Worm (Caenorhabditis elegans) whole organism, midembryonic: Measurements from ENCODE around the gene cest-19.

Source experiments
- T22C8.4 ChIP-seq: fragments of 200-800 bp; sonication (Bioruptor generic); IDR thresholded peaks from 2 replicates; pipeline ENCODE4 v1.3.6; 2022; ENCODE audit warnings: missing genetic modification characterization, missing compliant biosample characterization
- cog-1 ChIP-seq: sonication (generic microtip); optimal IDR thresholded peaks from 2 replicates; lab custom pipeline; 2016; ENCODE audit warnings: missing genetic modification characterization, missing compliant biosample characterization
- flt-1 ChIP-seq: fragments of 200-800 bp; sonication (Bioruptor generic); IDR thresholded peaks from 2 replicates; pipeline ENCODE4 v1.3.6; 2022; ENCODE audit warnings: missing genetic modification characterization, missing compliant biosample characterization
- klf-2 ChIP-seq: fragments of 200-800 bp; sonication (Bioruptor generic); conservative IDR thresholded peaks from 2 replicates; pipeline ENCODE4 v1.3.6; 2022; ENCODE audit warnings: missing genetic modification reagents, missing genetic modification characterization, missing compliant biosample characterization
- med-1 ChIP-seq: sonication (generic microtip); optimal IDR thresholded peaks from 2 replicates; lab custom pipeline; 2017; ENCODE audit warnings: missing genetic modification characterization, mild to moderate bottlenecking, missing compliant biosample characterization, antibody characterized with exemption, missing genetic modification reagents; ENCODE audit not compliant: insufficient read depth
- ref-1 ChIP-seq: fragments of 200-800 bp; sonication (Bioruptor generic); conservative IDR thresholded peaks from 2 replicates; pipeline ENCODE4 v1.3.6; 2022; ENCODE audit warnings: missing genetic modification reagents, missing genetic modification characterization, missing compliant biosample characterization
- tab-1 ChIP-seq: fragments of 200-800 bp; sonication (Bioruptor generic); IDR thresholded peaks from 2 replicates; pipeline ENCODE4 v1.3.6; 2022; ENCODE audit warnings: missing genetic modification characterization, missing compliant biosample characterization
- ztf-23 ChIP-seq: fragments of 200-800 bp; sonication (Bioruptor generic); IDR thresholded peaks from 2 replicates; pipeline ENCODE4 v1.3.6; 2022; ENCODE audit warnings: missing genetic modification reagents, missing genetic modification characterization, missing compliant biosample characterization
- ztf-29 ChIP-seq: fragments of 200-800 bp; sonication (Bioruptor generic); IDR thresholded peaks from 2 replicates; pipeline ENCODE4 v1.3.6; 2022; ENCODE audit warnings: missing genetic modification reagents, missing genetic modification characterization, missing compliant biosample characterization

cest-19 gene

ce11 chrX:7035937-7036336 lies at the start of gene cest-19:
cest-19 (minus strand) TSS chrX:7036037.
- TF ChIP-seq klf-2 (GFP tag; lab: Robert Waterston, UW) (no peak), ztf-29 (GFP tag; lab: Robert Waterston, UW) (no peak), flt-1 (GFP tag; lab: Robert Waterston, UW) (no peak), ref-1 (GFP tag; lab: Robert Waterston, UW) (no peak), med-1 (no peak), cog-1 (tag; lab: Kevin White, UChicago) (no peak), tab-1 (GFP tag; lab: Robert Waterston, UW) (no peak), ztf-23 (GFP tag; lab: Robert Waterston, UW) (no peak), T22C8.4 (GFP tag; lab: Robert Waterston, UW) (no peak)

ce11 chrX:7085067-7085466 lies 49.2 kb upstream of the cest-19 start, which contains the start of gene Y1B5A.1:
Y1B5A.1 (plus strand) TSS chrX:7085367.
- TF ChIP-seq med-1 (no peak), cog-1 (tag; lab: Kevin White, UChicago) (no peak), klf-2 (GFP tag; lab: Robert Waterston, UW) (no peak), flt-1 (GFP tag; lab: Robert Waterston, UW) (no peak), ztf-29 (GFP tag; lab: Robert Waterston, UW) (no peak), T22C8.4 (GFP tag; lab: Robert Waterston, UW) (no peak), ref-1 (GFP tag; lab: Robert Waterston, UW) (no peak), ztf-23 (GFP tag; lab: Robert Waterston, UW) (no peak), tab-1 (GFP tag; lab: Robert Waterston, UW) (no peak)

- TF ChIP-seq klf-2 (GFP tag; lab: Robert Waterston, UW) (no peak), flt-1 (GFP tag; lab: Robert Waterston, UW) (no peak), T22C8.4 (GFP tag; lab: Robert Waterston, UW) (no peak), ztf-29 (GFP tag; lab: Robert Waterston, UW) (no peak), ref-1 (GFP tag; lab: Robert Waterston, UW) (no peak), ztf-23 (GFP tag; lab: Robert Waterston, UW) (no peak), cog-1 (tag; lab: Kevin White, UChicago) (no peak), tab-1 (GFP tag; lab: Robert Waterston, UW) (no peak), med-1 (no peak)
These were observed 40.6 kb upstream of the cest-19 start for ce11 chrX:7076485-7076884.

- TF ChIP-seq ztf-23 (GFP tag; lab: Robert Waterston, UW) (no peak), ztf-29 (GFP tag; lab: Robert Waterston, UW) (no peak), klf-2 (GFP tag; lab: Robert Waterston, UW) (no peak), flt-1 (GFP tag; lab: Robert Waterston, UW) (no peak), ref-1 (GFP tag; lab: Robert Waterston, UW) (no peak), med-1 (no peak), tab-1 (GFP tag; lab: Robert Waterston, UW) (no peak), T22C8.4 (GFP tag; lab: Robert Waterston, UW) (no peak), cog-1 (tag; lab: Kevin White, UChicago) (no peak)
These were observed 39.4 kb upstream of the cest-19 start, which contains the start of gene B0403.6 for ce11 chrX:7075250-7075649. B0403.6 (minus strand) TSS chrX:7075350.

- peak; percentile 54 for TF ChIP-seq cog-1 (tag; lab: Kevin White, UChicago)
- no peak for TF ChIP-seq ref-1 (GFP tag; lab: Robert Waterston, UW)
- TF ChIP-seq tab-1 (GFP tag; lab: Robert Waterston, UW), result no peak
- peak; percentile 60 for TF ChIP-seq flt-1 (GFP tag; lab: Robert Waterston, UW)
- no peak for TF ChIP-seq ztf-29 (GFP tag; lab: Robert Waterston, UW)
- peak; percentile 77 for TF ChIP-seq ztf-23 (GFP tag; lab: Robert Waterston, UW)
- TF ChIP-seq T22C8.4 (GFP tag; lab: Robert Waterston, UW), result no peak
- no peak for TF ChIP-seq med-1
- TF ChIP-seq klf-2 (GFP tag; lab: Robert Waterston, UW), result peak; percentile 54; the same call in 1 of the 2 replicates
These were observed 32.6 kb upstream of the cest-19 start, which contains the start of gene pdi-6 for ce11 chrX:7068400-7068799. pdi-6 (minus strand) TSS chrX:7068563.

ce11 chrX:7067250-7067958 lies 31.6 kb upstream of the cest-19 start:
- 0 out of 2 replicates have a peak, but pooled peaks have one; percentile 10 for TF ChIP-seq flt-1 (GFP tag; lab: Robert Waterston, UW)
- TF ChIP-seq T22C8.4 (GFP tag; lab: Robert Waterston, UW), result no peak

ce11 chrX:7066003-7066402 lies 30.2 kb upstream of the cest-19 start:
- no peak for TF ChIP-seq ref-1 (GFP tag; lab: Robert Waterston, UW)

- TF ChIP-seq flt-1 (GFP tag; lab: Robert Waterston, UW), result no peak
- no peak for TF ChIP-seq cog-1 (tag; lab: Kevin White, UChicago)
- no peak for TF ChIP-seq tab-1 (GFP tag; lab: Robert Waterston, UW)
These were observed 27.4 kb upstream of the cest-19 start, which contains the start of gene B0403.3 for ce11 chrX:7063236-7063635. B0403.3 (minus strand) TSS chrX:7063336.

ce11 chrX:7061265-7061664 lies 25.4 kb upstream of the cest-19 start:
- no peak for TF ChIP-seq cog-1 (tag; lab: Kevin White, UChicago)
- TF ChIP-seq ztf-23 (GFP tag; lab: Robert Waterston, UW), result no peak
- no peak for TF ChIP-seq ref-1 (GFP tag; lab: Robert Waterston, UW)
- no peak for TF ChIP-seq klf-2 (GFP tag; lab: Robert Waterston, UW)

- TF ChIP-seq ref-1 (GFP tag; lab: Robert Waterston, UW), result no peak
- TF ChIP-seq ztf-29 (GFP tag; lab: Robert Waterston, UW), result no peak
- TF ChIP-seq klf-2 (GFP tag; lab: Robert Waterston, UW), result no peak
- TF ChIP-seq flt-1 (GFP tag; lab: Robert Waterston, UW), result no peak
- TF ChIP-seq ztf-23 (GFP tag; lab: Robert Waterston, UW), result no peak
- no peak for TF ChIP-seq T22C8.4 (GFP tag; lab: Robert Waterston, UW)
- no peak for TF ChIP-seq cog-1 (tag; lab: Kevin White, UChicago)
These were observed 21.5 kb upstream of the cest-19 start, which contains the start of gene B0403.5 for ce11 chrX:7057357-7057756. B0403.5 (plus strand) TSS chrX:7057724.
